Fruit fly (Drosophila melanogaster): ENCODE data around the gene Mcm6.

Gene Mcm6

DNA sequence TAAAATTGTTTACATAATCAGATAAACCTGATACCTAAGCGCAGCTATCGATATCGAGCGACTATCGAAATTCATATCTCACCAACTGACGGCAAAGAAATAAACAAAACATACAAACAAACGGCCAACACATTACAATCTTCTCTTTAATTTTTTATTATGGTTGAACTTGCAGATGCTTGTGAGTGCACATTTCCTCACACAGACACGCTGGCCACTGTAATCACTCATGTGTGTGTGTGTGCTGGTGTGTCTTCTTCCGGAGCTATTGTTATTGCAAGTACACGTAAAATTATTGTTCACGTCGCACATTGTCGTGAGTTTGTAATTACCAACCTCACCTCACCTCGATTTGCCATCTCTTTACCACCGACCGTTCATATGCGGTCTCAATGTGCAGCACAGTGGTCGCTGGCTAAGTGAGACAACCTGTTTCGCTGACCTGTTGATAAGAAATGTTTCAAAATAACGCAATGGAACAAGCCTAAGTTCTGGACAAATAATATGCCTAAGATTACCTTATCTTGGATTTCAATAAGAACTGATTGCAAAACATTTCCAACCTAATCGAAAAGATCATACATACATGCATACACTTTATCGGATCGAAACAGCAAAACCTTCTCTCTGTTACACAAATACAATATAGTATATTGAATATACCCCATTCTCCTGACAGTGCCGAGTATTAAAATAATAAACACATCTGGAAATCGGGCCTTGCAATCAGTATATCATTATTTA, 31.0 kb downstream of the Mcm6 start:
- TF ChIP-seq woc (GFP tag; optimal IDR thresholded peaks at IDR 0.05) (peak; percentile 6), fru (GFP tag; optimal IDR thresholded peaks at IDR 0.05) (peak; percentile 33), HLH106 (tag; optimal IDR thresholded peaks at IDR 0.05) (peak; percentile 9), foxo (GFP tag; optimal IDR thresholded peaks at IDR 0.05) (peak in 1 of 2 experiments; percentile 33), br (GFP tag; optimal IDR thresholded peaks at IDR 0.05) (no peak), psq (GFP tag; optimal IDR thresholded peaks at IDR 0.05) (no peak)

dm6 chrX:6705890-6706289, 31.7 kb downstream of the Mcm6 start:
- TF ChIP-seq pan (optimal IDR thresholded peaks at IDR 0.05) (no peak), Hr78 (GFP tag; optimal IDR thresholded peaks at IDR 0.05) (no peak), lola (GFP tag; optimal IDR thresholded peaks at IDR 0.05) (no peak), dsf (GFP tag; optimal IDR thresholded peaks at IDR 0.05; ENCODE audit: borderline replicate concordance) (no peak), dl (GFP tag; optimal IDR thresholded peaks at IDR 0.05; ENCODE audit: insufficient read depth in 1 of 2, partially characterized antibody in 2 of 2) (no peak), OdsH (GFP tag; optimal IDR thresholded peaks at IDR 0.05) (no peak), rgr (GFP tag; optimal IDR thresholded peaks at IDR 0.05) (no peak), Mio (GFP tag; optimal IDR thresholded peaks at IDR 0.05) (no peak), foxo (GFP tag; optimal IDR thresholded peaks at IDR 0.05) (no peak), sage (GFP tag; optimal IDR thresholded peaks at IDR 0.05) (no peak), HLH106 (tag; optimal IDR thresholded peaks at IDR 0.05) (no peak), usp (GFP tag; optimal IDR thresholded peaks at IDR 0.05) (no peak), jim (GFP tag; optimal IDR thresholded peaks at IDR 0.05) (no peak), h (GFP tag; optimal IDR thresholded peaks at IDR 0.05) (no peak), tai (GFP tag; optimal IDR thresholded peaks at IDR 0.05) (no peak)

DNA sequence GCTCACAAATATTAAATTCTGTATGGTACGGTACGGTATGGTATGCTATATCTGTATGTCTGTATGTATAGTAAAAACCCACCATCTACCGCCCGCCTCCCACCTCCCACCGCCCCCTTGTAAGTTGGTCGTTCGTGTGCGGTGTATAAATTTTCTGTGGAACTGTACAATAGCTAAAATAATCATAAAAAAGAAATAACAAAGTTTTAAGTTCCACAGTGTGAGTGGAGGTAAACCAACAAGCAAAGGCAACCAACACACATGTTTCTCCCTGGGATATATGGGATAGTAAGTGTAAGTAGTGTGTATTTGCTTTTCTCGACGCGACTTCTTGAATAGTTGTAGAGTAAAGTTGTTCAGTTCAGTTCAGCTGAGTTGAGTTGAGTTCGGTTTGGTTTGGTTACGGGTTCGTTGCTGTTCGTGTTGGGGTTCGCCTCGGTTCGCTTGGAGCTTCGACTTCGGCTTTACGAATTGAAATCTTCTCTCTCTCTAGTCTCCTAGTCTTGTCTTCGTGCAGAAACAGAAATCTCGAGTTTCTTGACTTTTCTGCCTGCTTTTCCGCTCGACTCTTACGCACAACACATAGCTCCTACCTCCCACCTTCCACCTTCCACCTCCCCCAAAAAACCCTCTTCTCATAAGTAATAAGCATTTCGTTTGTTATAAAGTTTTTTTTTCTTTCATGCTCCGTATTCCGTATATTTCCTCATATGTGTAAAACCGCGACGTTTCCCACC, 32.6 kb downstream of the Mcm6 start:
- TF ChIP-seq brk (GFP tag; optimal IDR thresholded peaks at IDR 0.05) (no peak), Myc (optimal IDR thresholded peaks at IDR 0.05) (no peak), woc (GFP tag; optimal IDR thresholded peaks at IDR 0.05) (no peak), sage (GFP tag; optimal IDR thresholded peaks at IDR 0.05) (no peak), CrebA (GFP tag; optimal IDR thresholded peaks at IDR 0.05; ENCODE audit: borderline replicate concordance) (no peak), HLH106 (tag; optimal IDR thresholded peaks at IDR 0.05) (no peak), Mio (GFP tag; optimal IDR thresholded peaks at IDR 0.05) (no peak), CG9705 (GFP tag; optimal IDR thresholded peaks at IDR 0.05) (no peak), OdsH (GFP tag; optimal IDR thresholded peaks at IDR 0.05) (no peak), sv (GFP tag; optimal IDR thresholded peaks at IDR 0.05) (no peak), ey (GFP tag; optimal IDR thresholded peaks at IDR 0.05) (no peak), GATAd (GFP tag; optimal IDR thresholded peaks at IDR 0.05) (no peak), tai (GFP tag; optimal IDR thresholded peaks at IDR 0.05) (no peak), usp (GFP tag; optimal IDR thresholded peaks at IDR 0.05) (no peak), Vsx2 (GFP tag; optimal IDR thresholded peaks at IDR 0.05; ENCODE audit: partially characterized antibody) (no peak)

dm6 chrX:6708138-6708537, 34.0 kb downstream of the Mcm6 start:
- TF ChIP-seq Dfd (GFP tag; optimal IDR thresholded peaks at IDR 0.05) = no peak
- peak; percentile 25 for TF ChIP-seq Dif (GFP tag; optimal IDR thresholded peaks at IDR 0.05; ENCODE audit: partially characterized antibody)

- TF ChIP-seq Vsx2 (GFP tag; optimal IDR thresholded peaks at IDR 0.05; ENCODE audit: partially characterized antibody) = no peak
- TF ChIP-seq br (GFP tag; optimal IDR thresholded peaks at IDR 0.05) = no peak
- TF ChIP-seq CG32264 (GFP tag; optimal IDR thresholded peaks at IDR 0.05) = no peak
Observed at dm6 chrX:6708580-6709199, 34.5 kb downstream of the Mcm6 start.

Data from whole organism, wandering third instar larva.